Worm (Caenorhabditis elegans): ENCODE measurements around the gene F19C6.5.

The F19C6.5 gene

ce11 chrX:9934009-9934323 is 50.8 kb downstream of the F19C6.5 start:
- TF ChIP-seq W03F9.2 (tag; optimal IDR thresholded peaks at IDR 0.05) (no peak), him-1 (tag; optimal IDR thresholded peaks at IDR 0.05) (no peak), dao-5 (tag; optimal IDR thresholded peaks at IDR 0.05) (no peak)

ce11 chrX:9933291-9934008 is 51.3 kb downstream of the F19C6.5 start:
- no peak for TF ChIP-seq dao-5 (tag; optimal IDR thresholded peaks at IDR 0.05)
- no peak for TF ChIP-seq him-1 (tag; optimal IDR thresholded peaks at IDR 0.05)
- no peak for TF ChIP-seq W03F9.2 (tag; optimal IDR thresholded peaks at IDR 0.05)
